Worm (Caenorhabditis elegans): ENCODE measurements around the gene ndub-8.

ndub-8 gene

DNA sequence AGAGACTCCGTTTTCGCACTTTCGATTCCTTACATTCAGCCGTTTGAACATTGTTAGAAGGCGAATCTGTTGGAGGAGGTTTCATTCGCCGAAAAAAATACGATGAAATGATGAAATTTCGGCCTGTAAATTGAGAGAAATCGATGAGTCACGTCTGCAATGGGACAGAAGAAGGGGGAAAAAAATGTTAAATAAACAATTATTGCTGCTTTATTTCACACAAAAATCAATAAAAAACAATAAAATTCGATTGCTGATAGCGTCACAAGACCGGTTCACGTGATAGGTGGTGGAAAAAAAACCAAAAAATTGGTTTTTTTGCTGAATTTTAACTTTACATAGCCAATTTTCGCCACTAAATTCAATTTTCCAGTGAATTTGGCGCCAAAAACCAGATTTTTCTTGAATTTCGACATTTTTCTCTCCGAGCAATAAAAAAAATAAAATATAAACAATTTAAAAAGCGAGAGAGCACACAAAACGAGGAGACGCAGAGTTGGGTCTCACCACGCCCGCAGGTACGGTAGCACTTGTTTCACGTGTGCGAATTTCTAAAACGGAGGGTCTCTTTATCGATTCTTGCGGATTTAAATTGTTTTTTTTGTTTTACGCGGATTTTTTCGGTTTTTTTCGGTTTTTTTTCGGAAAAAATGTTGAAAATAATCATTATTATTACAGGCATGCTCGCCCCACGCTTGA lies at the start of gene ndub-8, which contains the start of gene cup-14:
Gene ndub-8 (plus strand): TSS at position 679 of the 699 bp plus-strand sequence.
Gene cup-14 (minus strand): TSS at position 51 of the 699 bp plus-strand sequence.
- no peak for TF ChIP-seq ama-1 (optimal IDR thresholded peaks at IDR 0.05)
- TF ChIP-seq ref-2 (tag; optimal IDR thresholded peaks at IDR 0.05): no peak
- TF ChIP-seq syd-9 (tag; optimal IDR thresholded peaks at IDR 0.05): no peak
- TF ChIP-seq ceh-34 (tag; optimal IDR thresholded peaks at IDR 0.05): peak; percentile 6
- no peak for TF ChIP-seq ceh-18 (tag; optimal IDR thresholded peaks at IDR 0.05)
- no peak for TF ChIP-seq hlh-13 (GFP tag; optimal IDR thresholded peaks at IDR 0.05)
- peak; percentile 87 for TF ChIP-seq pax-1 (tag; optimal IDR thresholded peaks at IDR 0.05)
- peak; percentile 83 for TF ChIP-seq unc-42 (tag; optimal IDR thresholded peaks at IDR 0.05)
- TF ChIP-seq unc-55 (GFP tag; optimal IDR thresholded peaks at IDR 0.05): peak; percentile 77
- peak; percentile 63 for TF ChIP-seq ceh-31 (tag; optimal IDR thresholded peaks at IDR 0.05)
- no peak for TF ChIP-seq elt-2 (tag; optimal IDR thresholded peaks at IDR 0.05)
- TF ChIP-seq ceh-19 (GFP tag; optimal IDR thresholded peaks at IDR 0.05): peak; percentile 13
- peak; percentile 75 for TF ChIP-seq hlh-30 (tag; optimal IDR thresholded peaks at IDR 0.05; ENCODE audit: insufficient read depth)
- peak; percentile 7 for TF ChIP-seq dve-1 (tag; optimal IDR thresholded peaks at IDR 0.05)
- TF ChIP-seq C08G9.2 (tag; optimal IDR thresholded peaks at IDR 0.05): no peak
- peak; percentile 25 for TF ChIP-seq lim-6 (tag; optimal IDR thresholded peaks at IDR 0.05)
- TF ChIP-seq ceh-48 (tag; optimal IDR thresholded peaks at IDR 0.05): peak; percentile 87
- peak; percentile 93 for TF ChIP-seq nfya-1 (tag; optimal IDR thresholded peaks at IDR 0.05)
- TF ChIP-seq ceh-24 (tag; optimal IDR thresholded peaks at IDR 0.05): no peak
- TF ChIP-seq tbx-2 (tag; optimal IDR thresholded peaks at IDR 0.05): peak; percentile 21

DNA sequence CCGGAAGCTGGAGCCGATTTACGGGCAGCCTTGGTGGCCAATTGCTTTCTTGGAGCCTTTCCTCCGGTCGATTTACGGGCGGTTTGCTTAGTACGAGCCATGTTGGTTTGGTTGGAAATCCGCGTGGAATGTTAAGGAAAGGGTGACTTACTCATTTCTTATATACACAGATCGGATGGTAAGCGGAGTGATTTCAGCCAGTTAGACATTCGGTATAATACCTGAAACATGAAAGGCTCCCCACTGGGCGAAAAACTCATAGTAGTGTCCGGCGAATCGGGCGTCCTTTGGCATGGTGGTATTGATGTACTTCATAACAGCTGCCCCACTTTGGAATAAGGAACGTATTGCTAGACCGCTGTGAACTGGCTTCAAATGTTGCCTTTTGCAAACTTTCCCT lies 44.1 kb upstream of the ndub-8 start, which contains the start of gene his-42:
Gene his-42 (minus strand): TSS at position 101 of the 400 bp plus-strand sequence.
- TF ChIP-seq nhr-232 (tag; optimal IDR thresholded peaks at IDR 0.05) (no peak), odd-2 (tag; optimal IDR thresholded peaks at IDR 0.05) (no peak), ceh-18 (tag; optimal IDR thresholded peaks at IDR 0.05) (no peak)

DNA sequence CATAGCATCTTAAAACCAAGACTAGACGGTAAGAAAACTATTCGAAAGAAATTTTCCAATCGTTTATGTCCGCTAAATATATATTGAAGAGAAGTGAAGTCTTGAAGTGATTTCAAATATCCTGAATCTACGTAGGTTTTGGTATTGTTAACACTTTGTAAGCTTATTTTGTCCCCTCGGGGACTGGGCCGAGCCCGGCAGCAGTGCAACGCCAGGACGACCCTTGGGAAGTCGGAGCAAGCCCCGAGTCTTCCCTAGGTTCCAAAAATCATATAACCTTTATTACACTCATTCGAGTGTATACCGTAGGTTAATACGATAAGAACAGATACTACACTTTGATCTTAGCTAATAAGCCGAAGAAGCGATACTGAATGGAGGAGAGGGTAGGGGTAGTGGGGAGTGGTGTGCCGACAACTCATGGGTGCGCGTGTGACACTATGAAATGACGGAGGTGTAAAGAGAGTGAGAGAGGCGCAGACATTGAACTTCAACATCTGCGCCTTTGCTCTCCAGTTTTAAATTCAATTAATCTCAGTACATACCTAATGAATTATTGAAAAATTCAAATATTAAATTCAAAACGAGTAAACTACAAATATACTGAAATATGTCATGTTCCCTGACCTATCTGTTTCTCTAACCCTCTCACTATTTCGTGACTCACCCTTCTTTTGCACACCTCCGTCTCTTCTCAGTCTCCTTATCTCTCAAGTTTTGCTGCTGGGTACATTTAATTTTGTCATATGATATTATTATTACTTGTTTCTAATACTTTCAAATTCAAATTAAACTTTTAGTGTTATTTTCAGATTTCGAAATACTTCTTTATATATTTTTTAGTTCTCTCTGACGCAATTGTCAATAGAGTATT lies 43.3 kb upstream of the ndub-8 start:
- TF ChIP-seq ref-2 (tag; optimal IDR thresholded peaks at IDR 0.05) (peak; percentile 42), unc-42 (tag; optimal IDR thresholded peaks at IDR 0.05) (peak; percentile 1), unc-55 (GFP tag; optimal IDR thresholded peaks at IDR 0.05) (peak; percentile 38), tbx-2 (tag; optimal IDR thresholded peaks at IDR 0.05) (peak; percentile 21)

DNA sequence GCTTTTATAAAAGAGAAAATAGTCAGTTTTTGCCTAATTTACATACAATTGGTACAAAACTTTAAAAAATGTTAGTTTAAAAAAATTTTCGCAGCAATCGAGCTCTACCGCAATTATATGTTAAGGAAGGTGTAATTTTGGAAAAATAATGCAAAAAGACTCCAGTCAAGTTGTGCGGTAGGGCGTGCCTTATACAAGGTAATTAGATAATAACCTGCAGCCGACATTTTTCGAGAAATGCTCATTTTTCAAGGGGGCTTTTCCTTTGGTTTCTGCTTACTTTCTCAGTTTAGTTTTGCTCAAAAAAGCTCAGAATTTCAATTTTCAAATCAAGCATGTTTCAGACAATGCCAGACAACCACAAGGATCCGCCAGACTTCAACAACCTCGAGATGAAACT lies 42.4 kb upstream of the ndub-8 start, which contains the start of gene F08G2.4:
Gene F08G2.4 (plus strand): TSS at position 348 of the 400 bp plus-strand sequence.
- TF ChIP-seq hlh-6 (tag; optimal IDR thresholded peaks at IDR 0.05): no peak

DNA sequence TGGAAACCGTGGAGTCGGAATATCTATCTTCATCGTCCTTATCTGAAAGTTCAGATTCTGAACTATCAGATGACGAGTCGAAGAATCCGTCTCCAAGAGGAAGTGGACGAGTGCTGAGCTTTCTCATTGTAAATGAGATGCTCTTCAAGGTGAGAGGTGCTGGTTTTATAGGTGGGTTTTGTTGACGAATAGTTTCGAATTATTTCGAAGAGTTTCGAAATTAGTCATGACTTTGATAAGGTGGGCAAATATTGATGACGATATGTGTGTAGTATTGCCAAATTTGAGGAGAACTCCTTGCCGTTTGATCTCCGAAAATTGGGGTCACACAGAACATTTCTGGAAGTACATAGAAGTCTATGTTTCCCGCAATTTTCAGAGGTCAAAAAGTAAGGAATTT lies 39.2 kb upstream of the ndub-8 start, which contains the start of gene F08G2.5:
Gene F08G2.5 (minus strand): TSS at position 127 of the 400 bp plus-strand sequence.
- TF ChIP-seq C08G9.2 (tag; optimal IDR thresholded peaks at IDR 0.05): no peak
- no peak for TF ChIP-seq ceh-30 (tag; optimal IDR thresholded peaks at IDR 0.05)
- TF ChIP-seq K09A11.1 (tag; optimal IDR thresholded peaks at IDR 0.05; ENCODE audit: insufficient read depth): no peak
- no peak for TF ChIP-seq tbx-7 (tag; optimal IDR thresholded peaks at IDR 0.05)
- TF ChIP-seq Y22D7AL.16 (tag; optimal IDR thresholded peaks at IDR 0.05): no peak
- no peak for TF ChIP-seq unc-42 (tag; optimal IDR thresholded peaks at IDR 0.05)
- no peak for TF ChIP-seq tbx-2 (tag; optimal IDR thresholded peaks at IDR 0.05)
- TF ChIP-seq unc-3 (GFP tag; conservative IDR thresholded peaks at IDR 0.05): no peak
- no peak for TF ChIP-seq unc-3 (tag; optimal IDR thresholded peaks at IDR 0.05)
- TF ChIP-seq fax-1 (tag; optimal IDR thresholded peaks at IDR 0.05): no peak
- no peak for TF ChIP-seq ets-4 (tag; optimal IDR thresholded peaks at IDR 0.05)
- no peak for TF ChIP-seq mec-3 (tag; optimal IDR thresholded peaks at IDR 0.05; ENCODE audit: borderline replicate concordance)
- TF ChIP-seq lin-11 (tag; optimal IDR thresholded peaks at IDR 0.05): no peak
- no peak for TF ChIP-seq odd-2 (tag; optimal IDR thresholded peaks at IDR 0.05)
- TF ChIP-seq hlh-6 (tag; optimal IDR thresholded peaks at IDR 0.05): no peak
- TF ChIP-seq elt-2 (tag; optimal IDR thresholded peaks at IDR 0.05): no peak
- TF ChIP-seq fkh-10 (GFP tag; optimal IDR thresholded peaks at IDR 0.05): no peak
- no peak for TF ChIP-seq ttx-3 (tag; optimal IDR thresholded peaks at IDR 0.05)
- TF ChIP-seq sdc-2 (tag; optimal IDR thresholded peaks at IDR 0.05): no peak
- no peak for TF ChIP-seq hlh-8 (tag; optimal IDR thresholded peaks at IDR 0.05)
- no peak for TF ChIP-seq ceh-34 (tag; optimal IDR thresholded peaks at IDR 0.05)
